Fruit fly (Drosophila melanogaster) whole organism, pupa: Measurements from ENCODE around the gene CG5070.

Source experiments
- CG10348 ChIP-seq: fragments of 200-800 bp; sonication (Bioruptor generic); IDR thresholded peaks from 2 replicates; pipeline ENCODE4 v1.3.6; 2022; ENCODE audit warnings: missing biosample characterization, missing genetic modification characterization
- CG12605 ChIP-seq: fragments of 200-800 bp; sonication (Bioruptor generic); IDR thresholded peaks from 2 replicates; pipeline ENCODE4 v1.3.6; 2022; ENCODE audit warnings: missing biosample characterization, missing genetic modification characterization
- CG13204 ChIP-seq: fragments of 200-800 bp; sonication (Bioruptor generic); optimal IDR thresholded peaks from 2 replicates; lab custom pipeline; 2018; ENCODE audit warnings: missing biosample characterization, mild to moderate bottlenecking, missing genetic modification characterization, moderate library complexity
- CG14655 ChIP-seq: fragments of 200-800 bp; sonication (Bioruptor generic); optimal IDR thresholded peaks from 3 replicates; lab custom pipeline; 2017; ENCODE audit warnings: mild to moderate bottlenecking, missing biosample characterization, missing genetic modification reagents, missing genetic modification characterization
- CG15710 ChIP-seq: fragments of 200-800 bp; sonication (Bioruptor generic); optimal IDR thresholded peaks from 2 replicates; lab custom pipeline; 2018; ENCODE audit warnings: missing biosample characterization, mild to moderate bottlenecking, missing genetic modification characterization, moderate library complexity
- CG17806 ChIP-seq: fragments of 200-800 bp; sonication (Bioruptor generic); optimal IDR thresholded peaks from 2 replicates; lab custom pipeline; 2018; ENCODE audit warnings: missing biosample characterization, mild to moderate bottlenecking, missing genetic modification characterization, moderate library complexity
- CG32121 ChIP-seq: fragments of 200-800 bp; sonication (Bioruptor generic); IDR thresholded peaks from 2 replicates; pipeline ENCODE4 v1.3.6; 2022; ENCODE audit warnings: missing biosample characterization, missing genetic modification characterization
- CG34367 ChIP-seq: fragments of 200-800 bp; sonication (Bioruptor generic); optimal IDR thresholded peaks from 2 replicates; lab custom pipeline; 2018; ENCODE audit warnings: missing biosample characterization, mild to moderate bottlenecking, missing genetic modification characterization
- CG4496 ChIP-seq: fragments of 200-800 bp; sonication (Bioruptor generic); IDR thresholded peaks from 3 replicates; pipeline ENCODE4 v1.3.6; 2022; ENCODE audit warnings: missing biosample characterization, missing genetic modification characterization
- CG8159 ChIP-seq: fragments of 200-800 bp; sonication (Bioruptor generic); optimal IDR thresholded peaks from 3 replicates; lab custom pipeline; 2018; ENCODE audit warnings: missing biosample characterization, mild to moderate bottlenecking, missing genetic modification characterization, moderate library complexity
- CG8301 ChIP-seq: fragments of 200-800 bp; sonication (Bioruptor generic); optimal IDR thresholded peaks from 2 replicates; lab custom pipeline; 2018; ENCODE audit warnings: missing biosample characterization, mild to moderate bottlenecking, missing genetic modification characterization
- CG9948 ChIP-seq: fragments of 200-800 bp; sonication (Bioruptor generic); optimal IDR thresholded peaks from 2 replicates; lab custom pipeline; 2018; ENCODE audit warnings: missing biosample characterization, mild to moderate bottlenecking, missing genetic modification characterization, moderate library complexity
- D1 ChIP-seq: fragments of 200-800 bp; sonication (Bioruptor generic); optimal IDR thresholded peaks from 2 replicates; lab custom pipeline; 2018; ENCODE audit warnings: missing biosample characterization, mild to moderate bottlenecking, missing genetic modification characterization, moderate library complexity
- EcR ChIP-seq: fragments of 200-800 bp; sonication (Bioruptor generic); optimal IDR thresholded peaks from 3 replicates; lab custom pipeline; 2019; ENCODE audit warnings: missing biosample characterization, missing genetic modification characterization, mild to moderate bottlenecking, moderate library complexity, missing genetic modification reagents
- Ets98B ChIP-seq: fragments of 200-800 bp; sonication (Bioruptor generic); IDR thresholded peaks from 2 replicates; pipeline ENCODE4 v1.3.6; 2022; ENCODE audit warnings: missing biosample characterization, missing genetic modification characterization
- Pif1A ChIP-seq: fragments of 200-800 bp; sonication (Bioruptor generic); optimal IDR thresholded peaks from 3 replicates; lab custom pipeline; 2016; ENCODE audit warnings: missing biosample characterization, missing genetic modification characterization
- Pif1B ChIP-seq: fragments of 200-800 bp; sonication (Bioruptor generic); optimal IDR thresholded peaks from 3 replicates; lab custom pipeline; 2016; ENCODE audit warnings: missing biosample characterization, missing genetic modification characterization
- Snoo ChIP-seq: fragments of 200-800 bp; sonication (Bioruptor generic); optimal IDR thresholded peaks from 3 replicates; lab custom pipeline; 2017; ENCODE audit warnings: missing biosample characterization, mild to moderate bottlenecking, missing genetic modification characterization, inconsistent platforms
- fd96Ca ChIP-seq: fragments of 200-800 bp; sonication (Bioruptor generic); IDR thresholded peaks from 3 replicates; pipeline ENCODE4 v1.3.6; 2022; ENCODE audit warnings: missing biosample characterization, missing genetic modification characterization
- gl ChIP-seq: fragments of 200-800 bp; sonication (Bioruptor generic); optimal IDR thresholded peaks from 2 replicates; lab custom pipeline; 2018; ENCODE audit warnings: missing biosample characterization, mild to moderate bottlenecking, missing genetic modification characterization
- rn ChIP-seq: fragments of 200-800 bp; sonication (Bioruptor generic); IDR thresholded peaks from 2 replicates; pipeline ENCODE4 v1.3.6; 2022; ENCODE audit warnings: missing biosample characterization, missing genetic modification characterization

The CG5070 gene

DNA sequence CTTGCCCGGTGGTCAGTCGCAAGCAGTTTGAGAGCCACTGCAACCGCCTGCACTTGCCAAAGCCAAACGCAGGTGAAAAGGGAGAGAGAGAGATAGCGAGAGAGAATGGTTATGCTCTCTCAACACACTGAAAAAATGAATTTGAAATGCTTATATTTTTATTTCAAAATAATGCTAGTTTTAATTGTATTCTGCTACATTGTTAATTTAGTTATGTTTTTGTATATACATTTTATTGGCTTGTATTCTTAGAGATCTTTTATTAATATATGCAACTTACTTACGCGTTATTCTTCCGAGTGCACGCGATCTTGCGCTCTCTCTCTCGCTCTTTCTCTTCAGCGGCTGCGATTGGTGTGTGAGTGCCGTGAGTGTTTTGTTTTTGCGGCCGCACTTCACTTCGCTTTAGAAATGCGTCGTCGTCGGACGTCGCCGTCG is 24.4 kb upstream of the CG5070 start:
- TF ChIP-seq CG4496 (GFP tag; lab: Robert Waterston, UW) (peak; percentile 99), CG9948 (tag; lab: Kevin White, UChicago) (peak; percentile 18), rn (GFP tag; lab: Robert Waterston, UW) (peak; percentile 98), CG14655 (GFP tag; lab: Kevin White, UChicago) (peak; percentile 98), CG8159 (tag; lab: Kevin White, UChicago) (peak; percentile 98), CG15710 (tag; lab: Kevin White, UChicago) (peak; percentile 87), CG13204 (GFP tag; lab: Kevin White, UChicago) (no peak), Snoo (peak; percentile 98), CG17806 (tag; lab: Kevin White, UChicago) (peak; percentile 98), Pif1B (GFP tag; lab: Kevin White, UChicago) (peak; percentile 98), CG12605 (GFP tag; lab: Robert Waterston, UW) (peak; percentile 99), EcR (GFP tag; lab: Kevin White, UChicago) (peak; percentile 76), D1 (tag; lab: Kevin White, UChicago) (peak; percentile 87), CG10348 (GFP tag; lab: Robert Waterston, UW) (no peak), CG32121 (GFP tag; lab: Robert Waterston, UW) (peak; percentile 100), CG34367 (no peak), gl (peak; percentile 91), Ets98B (GFP tag; lab: Robert Waterston, UW) (peak; percentile 99), fd96Ca (GFP tag; lab: Robert Waterston, UW) (peak; percentile 96), Pif1A (GFP tag; lab: Kevin White, UChicago) (peak; percentile 98), CG8301 (tag; lab: Kevin White, UChicago) (peak; percentile 97)
- TF ChIP-seq, all 21 proteins: peak for 18

DNA sequence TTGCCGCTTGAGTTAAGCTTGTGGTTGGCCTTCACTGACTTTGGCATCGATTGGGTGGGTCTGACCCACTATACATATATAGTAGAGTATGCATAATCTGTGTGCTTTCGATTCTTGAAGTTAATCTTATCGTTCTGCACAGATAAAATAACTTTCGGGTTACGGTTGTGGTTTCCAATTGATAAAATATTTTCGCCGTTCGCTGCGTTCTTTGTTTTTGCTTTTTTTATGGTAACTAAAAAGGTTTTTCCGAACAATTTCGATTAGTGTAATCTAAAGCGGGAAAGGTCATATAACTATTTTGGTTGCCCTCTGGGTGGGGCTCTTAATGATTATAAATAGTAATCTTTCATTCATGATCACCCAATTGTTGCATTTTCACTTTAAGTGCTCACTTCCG is 22.4 kb upstream of the CG5070 start:
- TF ChIP-seq Ets98B (GFP tag; lab: Robert Waterston, UW) = no peak
- TF ChIP-seq CG4496 (GFP tag; lab: Robert Waterston, UW) = no peak
- no peak for TF ChIP-seq CG32121 (GFP tag; lab: Robert Waterston, UW)
- TF ChIP-seq CG8159 (tag; lab: Kevin White, UChicago) = no peak
- TF ChIP-seq CG8301 (tag; lab: Kevin White, UChicago) = no peak
- no peak for TF ChIP-seq CG17806 (tag; lab: Kevin White, UChicago)
- TF ChIP-seq, all 21 proteins: peak for 0

- no peak for TF ChIP-seq fd96Ca (GFP tag; lab: Robert Waterston, UW)
- TF ChIP-seq CG17806 (tag; lab: Kevin White, UChicago) = no peak
- TF ChIP-seq CG34367 = no peak
- TF ChIP-seq CG4496 (GFP tag; lab: Robert Waterston, UW) = no peak
- no peak for TF ChIP-seq gl
- TF ChIP-seq EcR (GFP tag; lab: Kevin White, UChicago) = no peak
- TF ChIP-seq CG13204 (GFP tag; lab: Kevin White, UChicago) = no peak
- peak; percentile 41 for TF ChIP-seq Snoo
- TF ChIP-seq Ets98B (GFP tag; lab: Robert Waterston, UW) = no peak
- no peak for TF ChIP-seq D1 (tag; lab: Kevin White, UChicago)
- no peak for TF ChIP-seq CG14655 (GFP tag; lab: Kevin White, UChicago)
- 0 out of 2 replicates have a peak, but pooled peaks have one; percentile 8 for TF ChIP-seq CG32121 (GFP tag; lab: Robert Waterston, UW)
- no peak for TF ChIP-seq CG8159 (tag; lab: Kevin White, UChicago)
- no peak for TF ChIP-seq rn (GFP tag; lab: Robert Waterston, UW)
Observed at dm6 chrX:17181264-17182198, 21.4 kb upstream of the CG5070 start.

DNA sequence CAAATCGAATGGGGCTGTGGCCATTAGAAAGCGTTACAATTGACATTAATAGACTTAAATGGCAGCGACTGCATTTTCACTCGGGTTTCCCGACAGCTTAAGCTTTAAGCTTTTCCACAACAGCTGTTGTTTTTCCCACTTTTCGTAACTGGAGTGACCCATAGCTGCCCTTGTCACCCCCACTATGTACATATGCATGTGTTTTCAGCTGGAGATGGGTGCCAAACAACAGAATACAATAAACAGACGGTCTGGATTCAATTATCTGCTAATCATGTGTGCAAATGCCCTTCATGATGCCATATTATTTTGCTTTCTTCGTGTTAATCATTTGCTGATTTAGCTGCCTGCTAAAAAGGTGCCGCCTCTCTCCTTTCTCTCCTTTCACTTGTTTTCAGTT is 19.4 kb upstream of the CG5070 start:
- no peak for TF ChIP-seq CG8301 (tag; lab: Kevin White, UChicago)
- no peak for TF ChIP-seq CG13204 (GFP tag; lab: Kevin White, UChicago)
- TF ChIP-seq Snoo = no peak
- no peak for TF ChIP-seq CG10348 (GFP tag; lab: Robert Waterston, UW)
- no peak for TF ChIP-seq Pif1B (GFP tag; lab: Kevin White, UChicago)
- TF ChIP-seq CG4496 (GFP tag; lab: Robert Waterston, UW) = no peak
- TF ChIP-seq CG8159 (tag; lab: Kevin White, UChicago) = no peak
- no peak for TF ChIP-seq CG9948 (tag; lab: Kevin White, UChicago)
- no peak for TF ChIP-seq CG34367
- no peak for TF ChIP-seq CG15710 (tag; lab: Kevin White, UChicago)
- TF ChIP-seq CG12605 (GFP tag; lab: Robert Waterston, UW) = no peak

DNA sequence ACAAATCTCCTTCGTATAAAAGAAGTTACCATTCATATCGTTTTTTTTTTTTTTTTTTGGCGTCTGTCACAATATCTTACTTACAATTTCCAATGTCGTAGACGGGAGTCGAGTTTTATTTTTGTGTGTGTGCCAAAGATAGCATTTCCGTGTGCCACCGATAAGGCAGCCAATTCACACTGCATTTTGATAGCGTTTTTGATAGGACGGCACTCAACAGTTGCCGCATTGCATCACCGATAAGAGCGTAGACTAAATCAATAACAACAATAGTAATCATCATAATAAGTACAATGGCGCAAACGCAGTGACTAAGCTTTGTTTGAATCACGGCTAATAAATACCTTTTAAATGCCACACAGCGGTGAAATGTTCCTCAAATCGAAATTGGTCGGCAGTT is 16.5 kb upstream of the CG5070 start:
- TF ChIP-seq CG14655 (GFP tag; lab: Kevin White, UChicago) = no peak
- no peak for TF ChIP-seq fd96Ca (GFP tag; lab: Robert Waterston, UW)
- no peak for TF ChIP-seq CG17806 (tag; lab: Kevin White, UChicago)
- TF ChIP-seq Pif1A (GFP tag; lab: Kevin White, UChicago) = no peak
- no peak for TF ChIP-seq CG8301 (tag; lab: Kevin White, UChicago)
- no peak for TF ChIP-seq CG10348 (GFP tag; lab: Robert Waterston, UW)
- TF ChIP-seq rn (GFP tag; lab: Robert Waterston, UW) = no peak
- no peak for TF ChIP-seq CG34367
- TF ChIP-seq CG13204 (GFP tag; lab: Kevin White, UChicago) = no peak
- TF ChIP-seq CG9948 (tag; lab: Kevin White, UChicago) = no peak
- no peak for TF ChIP-seq CG32121 (GFP tag; lab: Robert Waterston, UW)
- no peak for TF ChIP-seq Pif1B (GFP tag; lab: Kevin White, UChicago)
- no peak for TF ChIP-seq gl
- no peak for TF ChIP-seq CG12605 (GFP tag; lab: Robert Waterston, UW)
- TF ChIP-seq CG8159 (tag; lab: Kevin White, UChicago) = no peak
- TF ChIP-seq D1 (tag; lab: Kevin White, UChicago) = no peak
- TF ChIP-seq Snoo = no peak
